Worm (Caenorhabditis elegans) whole organism, L1 larva: ENCODE measurements around the gene acbp-4.

Experiments
- ama-1 ChIP-seq: fragments of 150-350 bp; optimal IDR thresholded peaks from 2 replicates; lab custom pipeline; 2014
- ceh-8 ChIP-seq: fragments of 200-800 bp; sonication (Bioruptor generic); optimal IDR thresholded peaks from 2 replicates; lab custom pipeline; 2018; ENCODE audit warnings: mild to moderate bottlenecking, missing genetic modification characterization, moderate library complexity, missing compliant biosample characterization
- ceh-82 ChIP-seq, 3 experiments: fragments of 150-350 bp in 1 of 3; sonication (generic microtip) in 2 of 3; optimal IDR thresholded peaks; 2 replicates each; lab custom pipeline; 2014 to 2017; ENCODE audit warnings: missing biosample characterization in 3 of 3, missing genetic modification characterization in 3 of 3
- ceh-88 ChIP-seq: fragments of 200-800 bp; sonication (Bioruptor generic); IDR thresholded peaks from 2 replicates; pipeline ENCODE4 v1.3.6; 2022; ENCODE audit warnings: missing genetic modification characterization, missing compliant biosample characterization
- dsc-1 ChIP-seq: sonication (generic microtip); optimal IDR thresholded peaks from 2 replicates; lab custom pipeline; 2016; ENCODE audit warnings: mild to moderate bottlenecking, missing genetic modification characterization, missing compliant biosample characterization
- egl-27 ChIP-seq, 2 experiments: fragments of 150-350 bp in 1 of 2; sonication (generic microtip); optimal IDR thresholded peaks; 3 replicates each; lab custom pipeline; 2017 to 2018; ENCODE audit warnings: missing biosample characterization in 2 of 2, missing genetic modification characterization in 2 of 2, missing genetic modification reagents in 2 of 2
- fos-1 ChIP-seq: fragments of 150-350 bp; optimal IDR thresholded peaks from 2 replicates; lab custom pipeline; 2014; ENCODE audit warnings: missing biosample characterization, missing genetic modification characterization
- lin-13 ChIP-seq: fragments of 150-350 bp; optimal IDR thresholded peaks from 2 replicates; lab custom pipeline; 2014; ENCODE audit warnings: missing biosample characterization, missing genetic modification reagents, missing genetic modification characterization
- nhr-76 ChIP-seq: sonication (generic microtip); optimal IDR thresholded peaks from 2 replicates; lab custom pipeline; 2017; ENCODE audit warnings: missing biosample characterization, missing genetic modification characterization
- pqm-1 ChIP-seq: sonication (generic microtip); optimal IDR thresholded peaks from 3 replicates; lab custom pipeline; 2017; ENCODE audit warnings: missing biosample characterization, missing genetic modification characterization
- sptf-1 ChIP-seq: fragments of 150-350 bp; optimal IDR thresholded peaks from 2 replicates; lab custom pipeline; 2014; ENCODE audit warnings: missing biosample characterization, missing genetic modification characterization
- tbx-2 ChIP-seq: sonication (generic microtip); optimal IDR thresholded peaks from 2 replicates; lab custom pipeline; 2016; ENCODE audit warnings: missing genetic modification characterization, missing compliant biosample characterization
- unc-62 ChIP-seq: fragments of 150-350 bp; optimal IDR thresholded peaks from 2 replicates; lab custom pipeline; 2014; ENCODE audit warnings: missing biosample characterization, missing genetic modification reagents, missing genetic modification characterization
- zag-1 ChIP-seq: fragments of 150-350 bp; optimal IDR thresholded peaks from 2 replicates; lab custom pipeline; 2014; ENCODE audit warnings: missing biosample characterization, missing genetic modification characterization

ce11 chrIII:7300763-7301162, 8.1 kb downstream of the acbp-4 start:
- TF ChIP-seq nhr-76 (no peak), ceh-82 (tag; optimal IDR thresholded peaks at IDR 0.05; lab: Kevin White, UChicago) (no peak), unc-62 (no peak), fos-1 (no peak), zag-1 (no peak), egl-27 (tag; optimal IDR thresholded peaks at IDR 0.05; lab: Kevin White, UChicago) (no peak), ceh-8 (GFP tag; lab: Kevin White, UChicago) (no peak), pqm-1 (no peak), lin-13 (GFP tag; lab: Kevin White, UChicago) (no peak), dsc-1 (no peak), sptf-1 (tag; lab: Kevin White, UChicago) (no peak), ceh-88 (GFP tag; lab: Robert Waterston, UW) (no peak), ama-1 (lab: Kevin White, UChicago) (no peak), tbx-2 (tag; lab: Kevin White, UChicago) (no peak)
